Fruit fly (Drosophila melanogaster): ENCODE data around the gene Taf7.

Gene Taf7

dm6 chr3R:7895457-7895856, 11.7 kb upstream of the Taf7 start (continued):
- TF ChIP-seq Dip2 (GFP tag; IDR thresholded peaks at IDR 0.05) (no peak; the same call in 1 of the 2 replicates), CG18011 (GFP tag; optimal IDR thresholded peaks at IDR 0.05) (no peak), nerfin-1 (tag; optimal IDR thresholded peaks at IDR 0.05) (no peak), Dref (GFP tag; IDR thresholded peaks at IDR 0.05) (no peak), ERR (GFP tag; optimal IDR thresholded peaks at IDR 0.05) (no peak), CG6813 (GFP tag; optimal IDR thresholded peaks at IDR 0.05) (peak; percentile 70), hb (GFP tag; IDR thresholded peaks at IDR 0.05; ENCODE audit: partially characterized antibody) (no peak), slp2 (GFP tag; optimal IDR thresholded peaks at IDR 0.05) (no peak), Sry-β (GFP tag; optimal IDR thresholded peaks at IDR 0.05) (no peak), pros (GFP tag; optimal IDR thresholded peaks at IDR 0.05) (no peak), seq (GFP tag; IDR thresholded peaks at IDR 0.05) (peak; percentile 65; the same call in 1 of the 2 replicates), br (optimal IDR thresholded peaks at IDR 0.05) (no peak), exex (tag; optimal IDR thresholded peaks at IDR 0.05) (no peak), nerfin-2 (GFP tag; IDR thresholded peaks at IDR 0.05; ENCODE audit: partially characterized antibody) (no peak), CG9932 (GFP tag; IDR thresholded peaks at IDR 0.05) (peak; percentile 85), CG2202 (tag; optimal IDR thresholded peaks at IDR 0.05) (no peak), gce (GFP tag; IDR thresholded peaks at IDR 0.05) (no peak), tup (GFP tag; optimal IDR thresholded peaks at IDR 0.05) (no peak), CG1832 (GFP tag; optimal IDR thresholded peaks at IDR 0.05) (no peak), bowl (GFP tag; IDR thresholded peaks at IDR 0.05) (peak; percentile 7; the same call in 1 of the 2 replicates), org-1 (GFP tag; optimal IDR thresholded peaks at IDR 0.05) (peak; percentile 53), CG13123 (GFP tag; optimal IDR thresholded peaks at IDR 0.05) (no peak), Hr51 (GFP tag; optimal IDR thresholded peaks at IDR 0.05) (peak in 1 of 2 experiments; percentile 83), CG7839 (tag; optimal IDR thresholded peaks at IDR 0.05) (no peak), lbe (GFP tag; optimal IDR thresholded peaks at IDR 0.05) (no peak), mam (GFP tag; optimal IDR thresholded peaks at IDR 0.05) (peak; percentile 76), CG6791 (GFP tag; IDR thresholded peaks at IDR 0.05; ENCODE audit: partially characterized antibody) (no peak), Elba2 (GFP tag; optimal IDR thresholded peaks at IDR 0.05) (no peak), row (GFP tag; IDR thresholded peaks at IDR 0.05) (peak; percentile 86), Doc2 (GFP tag; IDR thresholded peaks at IDR 0.05) (no peak), dati (GFP tag; IDR thresholded peaks at IDR 0.05) (no peak), CG18262 (tag; optimal IDR thresholded peaks at IDR 0.05) (no peak), Lim3 (GFP tag; IDR thresholded peaks at IDR 0.05) (no peak), Atf-2 (GFP tag; optimal IDR thresholded peaks at IDR 0.05) (no peak), Hsf (GFP tag; optimal IDR thresholded peaks at IDR 0.05) (peak; percentile 67), CG17385 (GFP tag; optimal IDR thresholded peaks at IDR 0.05) (peak; percentile 74), gsb (GFP tag; IDR thresholded peaks at IDR 0.05) (peak; percentile 66), Drgx (GFP tag; IDR thresholded peaks at IDR 0.05) (peak; percentile 96), kni (GFP tag; optimal IDR thresholded peaks at IDR 0.05) (no peak), CG13624 (GFP tag; optimal IDR thresholded peaks at IDR 0.05) (peak; percentile 55), sisA (GFP tag; IDR thresholded peaks at IDR 0.05) (peak; percentile 59), CG8359 (GFP tag; optimal IDR thresholded peaks at IDR 0.05; ENCODE audit: borderline replicate concordance) (no peak), CG15269 (tag; optimal IDR thresholded peaks at IDR 0.05) (peak; percentile 87), usp (GFP tag; optimal IDR thresholded peaks at IDR 0.05) (no peak), YL-1 (GFP tag; optimal IDR thresholded peaks at IDR 0.05) (no peak), fd64A (GFP tag; optimal IDR thresholded peaks at IDR 0.05) (no peak), dimm (GFP tag; IDR thresholded peaks at IDR 0.05) (0 out of 2 replicates have a peak, but pooled peaks have one; percentile 6), D19A (tag; optimal IDR thresholded peaks at IDR 0.05) (no peak), zf30C (GFP tag; optimal IDR thresholded peaks at IDR 0.05) (no peak), mld (GFP tag; IDR thresholded peaks at IDR 0.05; ENCODE audit: partially characterized antibody) (no peak), Optix (GFP tag; IDR thresholded peaks at IDR 0.05) (no peak)

Measured in whole organism, embryonic.